Fruit fly (Drosophila melanogaster): ENCODE data around the gene CG1486.
A peak's percentile ranks its signal among the peaks of the same experiment; 100 is the strongest.

Gene CG1486

DNA sequence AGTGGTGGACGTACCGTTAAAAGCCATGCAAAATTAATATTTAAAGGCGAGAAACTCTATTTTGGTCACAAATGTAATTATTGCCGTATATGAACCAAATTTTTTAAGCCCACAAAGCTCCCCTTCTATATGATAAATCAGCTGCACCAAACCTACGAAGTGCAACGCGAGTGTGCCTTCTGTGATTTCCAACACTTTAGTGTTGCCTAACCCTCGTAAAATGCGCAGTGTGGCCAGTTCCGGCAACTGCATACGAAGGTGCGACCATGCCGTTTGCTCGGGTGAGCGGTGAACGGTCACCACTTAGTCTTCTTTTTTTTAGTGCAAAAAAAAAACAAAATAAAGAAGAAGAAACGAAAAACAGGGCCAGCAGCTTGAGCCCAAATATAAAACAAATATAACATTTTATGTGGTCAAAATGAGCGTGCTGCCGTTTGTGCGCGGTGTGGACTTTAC lies 15.7 kb downstream of the CG1486 start, which contains the start of the genes tty and fliI (continued):
- TF ChIP-seq crp (GFP tag; optimal IDR thresholded peaks at IDR 0.05) (peak in 1 of 2 experiments; percentile 56), Nf-YB (GFP tag; optimal IDR thresholded peaks at IDR 0.05) (peak; percentile 37), wek (GFP tag; optimal IDR thresholded peaks at IDR 0.05) (peak; percentile 33), CG12071 (GFP tag; optimal IDR thresholded peaks at IDR 0.05) (no peak), CG4730 (GFP tag; IDR thresholded peaks at IDR 0.05) (peak; percentile 87), CG31365 (tag; optimal IDR thresholded peaks at IDR 0.05) (no peak), Nf-YA (GFP tag; IDR thresholded peaks at IDR 0.05) (peak; percentile 77; the same call in 1 of the 2 replicates), CG10147 (GFP tag; optimal IDR thresholded peaks at IDR 0.05) (peak; percentile 61), ato (GFP tag; IDR thresholded peaks at IDR 0.05; ENCODE audit: partially characterized antibody) (no peak), CG12659 (GFP tag; optimal IDR thresholded peaks at IDR 0.05) (peak; percentile 88), pita (GFP tag; optimal IDR thresholded peaks at IDR 0.05) (no peak), CG7786 (GFP tag; optimal IDR thresholded peaks at IDR 0.05) (peak; percentile 87), chif (GFP tag; optimal IDR thresholded peaks at IDR 0.05) (peak; percentile 74 to 82), CG10431 (GFP tag; optimal IDR thresholded peaks at IDR 0.05) (no peak), CG1024 (GFP tag; IDR thresholded peaks at IDR 0.05) (peak; percentile 72), mld (GFP tag; IDR thresholded peaks at IDR 0.05; ENCODE audit: partially characterized antibody) (no peak), pros (GFP tag; optimal IDR thresholded peaks at IDR 0.05) (no peak), Mad (GFP tag; optimal IDR thresholded peaks at IDR 0.05) (peak; percentile 86), CG43689 (GFP tag; IDR thresholded peaks at IDR 0.05) (peak; percentile 53), aop (GFP tag; IDR thresholded peaks at IDR 0.05) (peak; percentile 60; the same call in 1 of the 2 replicates), CG17802 (tag; optimal IDR thresholded peaks at IDR 0.05) (peak; percentile 48), Doc3 (GFP tag; IDR thresholded peaks at IDR 0.05; ENCODE audit: partially characterized antibody) (0 out of 3 replicates have a peak, but pooled peaks have one; percentile 17), Xrp1 (GFP tag; IDR thresholded peaks at IDR 0.05) (peak; percentile 87), CG2889 (GFP tag; IDR thresholded peaks at IDR 0.05) (peak; percentile 84), mam (GFP tag; optimal IDR thresholded peaks at IDR 0.05) (peak; percentile 92), bab2 (GFP tag; optimal IDR thresholded peaks at IDR 0.05) (peak; percentile 81), Lhr (GFP tag; optimal IDR thresholded peaks at IDR 0.05) (peak; percentile 88), CG15601 (tag; optimal IDR thresholded peaks at IDR 0.05) (peak; percentile 46), CG12299 (tag; optimal IDR thresholded peaks at IDR 0.05) (no peak), pfk (GFP tag; optimal IDR thresholded peaks at IDR 0.05) (peak; percentile 33), E2f2 (GFP tag; IDR thresholded peaks at IDR 0.05) (peak; percentile 80), CG9876 (GFP tag; optimal IDR thresholded peaks at IDR 0.05) (peak; percentile 75), CG16813 (GFP tag; IDR thresholded peaks at IDR 0.05; ENCODE audit: partially characterized antibody) (peak; percentile 52; the same call in 2 of the 3 replicates), hth (optimal IDR thresholded peaks at IDR 0.05) (no peak), B-H2 (GFP tag; optimal IDR thresholded peaks at IDR 0.05) (peak; percentile 39), unc-4 (GFP tag; IDR thresholded peaks at IDR 0.05; ENCODE audit: partially characterized antibody) (no peak), CG8924 (tag; optimal IDR thresholded peaks at IDR 0.05) (peak; percentile 57), CG42726 (GFP tag; IDR thresholded peaks at IDR 0.05; ENCODE audit: partially characterized antibody) (0 out of 2 replicates have a peak, but pooled peaks have one; percentile 41), CG11504 (tag; optimal IDR thresholded peaks at IDR 0.05) (no peak), cg (GFP tag; optimal IDR thresholded peaks at IDR 0.05) (no peak), CG15073 (GFP tag; optimal IDR thresholded peaks at IDR 0.05) (peak; percentile 93), rib (GFP tag; IDR thresholded peaks at IDR 0.05) (peak; percentile 87), CG18599 (GFP tag; optimal IDR thresholded peaks at IDR 0.05) (peak; percentile 86), stc (GFP tag; IDR thresholded peaks at IDR 0.05) (peak; percentile 81), dmrt11E (tag; optimal IDR thresholded peaks at IDR 0.05) (peak; percentile 65), tna (GFP tag; IDR thresholded peaks at IDR 0.05; ENCODE audit: partially characterized antibody) (no peak), sug (tag; optimal IDR thresholded peaks at IDR 0.05) (peak; percentile 55), pb (GFP tag; optimal IDR thresholded peaks at IDR 0.05) (peak; percentile 75), CG13775 (GFP tag; optimal IDR thresholded peaks at IDR 0.05) (peak; percentile 84)
